Worm (Caenorhabditis elegans) whole organism, early embryonic: ENCODE measurements around the gene R09E10.6.

Experiments
- B0310.2 ChIP-seq: sonication (generic microtip); optimal IDR thresholded peaks from 2 replicates; lab custom pipeline; 2016; ENCODE audit warnings: mild to moderate bottlenecking, missing genetic modification characterization, missing compliant biosample characterization
- F13C5.2 ChIP-seq: sonication (generic microtip); optimal IDR thresholded peaks from 2 replicates; lab custom pipeline; 2017; ENCODE audit warnings: mild to moderate bottlenecking, missing genetic modification characterization, inconsistent platforms, missing compliant biosample characterization
- ama-1 ChIP-seq: fragments of 150-350 bp; optimal IDR thresholded peaks from 2 replicates; lab custom pipeline; 2014
- ceh-36 ChIP-seq: sonication (generic microtip); optimal IDR thresholded peaks from 2 replicates; lab custom pipeline; 2016; ENCODE audit warnings: missing genetic modification characterization, inconsistent platforms, missing compliant biosample characterization
- ets-7 ChIP-seq: sonication (generic microtip); optimal IDR thresholded peaks from 2 replicates; lab custom pipeline; 2016; ENCODE audit warnings: missing genotype, missing genetic modification characterization, missing compliant biosample characterization
- flt-1 ChIP-seq: fragments of 200-800 bp; sonication (Bioruptor generic); IDR thresholded peaks from 2 replicates; pipeline ENCODE4 v1.3.6; 2022; ENCODE audit warnings: missing genetic modification characterization, missing compliant biosample characterization
- hmbx-1 ChIP-seq: sonication (generic microtip); optimal IDR thresholded peaks from 2 replicates; lab custom pipeline; 2016; ENCODE audit warnings: mild to moderate bottlenecking, missing genetic modification characterization, missing compliant biosample characterization
- hmg-4 ChIP-seq: fragments of 200-800 bp; sonication (Bioruptor generic); optimal IDR thresholded peaks from 2 replicates; lab custom pipeline; 2018; ENCODE audit warnings: mild to moderate bottlenecking, missing genetic modification characterization, missing compliant biosample characterization
- hnd-1 ChIP-seq: sonication (generic microtip); optimal IDR thresholded peaks from 2 replicates; lab custom pipeline; 2016; ENCODE audit warnings: missing genetic modification characterization, missing compliant biosample characterization
- sea-1 ChIP-seq: fragments of 200-800 bp; sonication (Bioruptor generic); conservative IDR thresholded peaks from 2 replicates; pipeline ENCODE4 v1.3.6; 2022; ENCODE audit warnings: missing genetic modification characterization, missing compliant biosample characterization
- tbx-11 ChIP-seq: fragments of 200-800 bp; sonication (Bioruptor generic); IDR thresholded peaks from 2 replicates; pipeline ENCODE4 v1.3.6; 2022; ENCODE audit warnings: missing genetic modification characterization, missing compliant biosample characterization
- tbx-37 ChIP-seq: fragments of 200-800 bp; sonication (Bioruptor generic); conservative IDR thresholded peaks from 2 replicates; pipeline ENCODE4 v1.3.6; 2022; ENCODE audit warnings: missing genetic modification reagents, missing genetic modification characterization, missing compliant biosample characterization
- tra-4 ChIP-seq: sonication (generic microtip); optimal IDR thresholded peaks from 2 replicates; lab custom pipeline; 2017; ENCODE audit warnings: missing genetic modification characterization, missing compliant biosample characterization

DNA sequence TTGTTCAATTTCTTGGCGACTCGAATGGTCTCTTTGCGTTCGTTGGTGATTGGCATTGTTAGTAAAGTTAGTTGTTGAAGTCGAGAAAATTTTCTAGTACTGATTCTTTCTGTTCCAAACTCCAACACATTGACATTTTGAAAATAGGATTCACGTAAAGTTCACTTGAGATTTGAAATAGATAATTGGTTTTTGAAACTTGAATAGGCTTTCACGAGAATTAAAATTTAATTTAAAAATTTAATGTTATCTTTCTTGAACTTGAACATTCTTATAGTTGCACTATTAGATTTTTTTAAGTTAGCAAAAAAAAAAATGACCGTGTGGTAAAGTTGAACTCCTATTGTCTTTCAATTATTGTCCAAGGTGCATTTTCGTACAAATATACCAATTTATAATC, at the start of gene R09E10.6:
- no peak for TF ChIP-seq tra-4 (tag; lab: Kevin White, UChicago)
- TF ChIP-seq ama-1 (lab: Kevin White, UChicago): no peak
- TF ChIP-seq B0310.2 (tag; lab: Kevin White, UChicago): no peak
- no peak for TF ChIP-seq ets-7 (tag; lab: Kevin White, UChicago)
- TF ChIP-seq hmbx-1 (tag; lab: Kevin White, UChicago): no peak
- TF ChIP-seq ceh-36: no peak
- no peak for TF ChIP-seq F13C5.2
- no peak for TF ChIP-seq tbx-37 (GFP tag; lab: Robert Waterston, UW)
- no peak for TF ChIP-seq flt-1 (GFP tag; lab: Robert Waterston, UW)
- TF ChIP-seq hnd-1: no peak
- no peak for TF ChIP-seq sea-1 (GFP tag; lab: Robert Waterston, UW)
- TF ChIP-seq tbx-11 (GFP tag; lab: Robert Waterston, UW): no peak
- TF ChIP-seq hmg-4 (GFP tag; lab: Kevin White, UChicago): no peak
